Fruit fly (Drosophila melanogaster): ENCODE measurements around the gene CG13728.

CG13728 gene

dm6 chr3L:17420610-17421194 lies 38.2 kb upstream of the CG13728 start (continued):
- TF ChIP-seq Gug (GFP tag; IDR thresholded peaks at IDR 0.05) (no peak), CG7368 (GFP tag; optimal IDR thresholded peaks at IDR 0.05) (peak; percentile 70), Smox (GFP tag; optimal IDR thresholded peaks at IDR 0.05) (peak; percentile 81), Hr4 (GFP tag; optimal IDR thresholded peaks at IDR 0.05) (peak; percentile 57), dac (GFP tag; optimal IDR thresholded peaks at IDR 0.05) (peak; percentile 14), CG8632 (GFP tag; optimal IDR thresholded peaks at IDR 0.05) (peak; percentile 84), CG11902 (GFP tag; optimal IDR thresholded peaks at IDR 0.05) (peak; percentile 71), achi (GFP tag; optimal IDR thresholded peaks at IDR 0.05) (peak; percentile 84), Ets96B (tag; optimal IDR thresholded peaks at IDR 0.05) (peak; percentile 85), topi (GFP tag; optimal IDR thresholded peaks at IDR 0.05) (peak; percentile 88), CG4318 (GFP tag; optimal IDR thresholded peaks at IDR 0.05) (peak; percentile 50), ss (GFP tag; optimal IDR thresholded peaks at IDR 0.05) (peak; percentile 65 to 87), CG11294 (GFP tag; IDR thresholded peaks at IDR 0.05) (no peak), CG3032 (tag; optimal IDR thresholded peaks at IDR 0.05) (peak; percentile 84), Sox14 (GFP tag; optimal IDR thresholded peaks at IDR 0.05) (peak; percentile 86), Hr39 (GFP tag; optimal IDR thresholded peaks at IDR 0.05) (peak; percentile 82), CG10631 (GFP tag; optimal IDR thresholded peaks at IDR 0.05) (peak; percentile 83), CG32006 (GFP tag; optimal IDR thresholded peaks at IDR 0.05) (peak; percentile 68), Hr38 (GFP tag; optimal IDR thresholded peaks at IDR 0.05) (no peak), CG1621 (tag; optimal IDR thresholded peaks at IDR 0.05) (peak; percentile 48), Sox102F (GFP tag; optimal IDR thresholded peaks at IDR 0.05) (peak; percentile 82), CG8319 (GFP tag; optimal IDR thresholded peaks at IDR 0.05) (peak; percentile 75), net (GFP tag; optimal IDR thresholded peaks at IDR 0.05) (peak; percentile 61), CG16779 (tag; optimal IDR thresholded peaks at IDR 0.05) (peak; percentile 42), CG9139 (GFP tag; optimal IDR thresholded peaks at IDR 0.05) (peak; percentile 58), svp (GFP tag) (peak; percentile 93)

DNA sequence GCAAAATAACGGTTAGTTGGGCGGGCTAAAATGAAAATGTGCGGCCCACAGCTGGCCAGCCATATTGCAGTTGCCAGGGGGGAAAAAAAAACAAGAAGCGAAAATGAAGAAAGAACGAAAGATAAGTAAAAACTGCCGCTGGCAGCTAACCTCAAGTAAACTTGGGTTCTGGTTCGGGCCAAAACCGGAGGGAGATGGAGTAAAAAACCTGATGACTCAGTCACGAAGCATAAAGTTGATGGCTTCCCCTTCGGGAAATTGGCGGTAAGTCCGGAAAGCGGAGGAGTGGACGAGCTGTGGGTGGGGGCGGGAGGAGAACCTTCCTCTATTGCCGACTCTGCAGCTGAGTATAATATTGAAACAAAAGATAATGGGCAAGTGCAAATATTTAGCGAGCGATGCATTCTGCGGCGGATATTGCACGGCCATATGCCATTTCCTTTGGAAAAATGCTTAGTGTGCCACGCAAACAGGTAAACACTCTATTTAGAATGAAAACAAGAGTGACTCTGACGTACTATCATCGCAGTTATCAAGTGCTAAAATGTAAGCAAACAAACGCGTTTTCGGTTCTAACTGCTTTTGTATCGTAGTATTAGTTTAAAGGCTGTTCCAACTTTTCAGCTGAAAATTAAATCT lies 36.7 kb upstream of the CG13728 start:
- no peak for TF ChIP-seq Lpt (GFP tag; optimal IDR thresholded peaks at IDR 0.05)
- TF ChIP-seq CG6163 (GFP tag; IDR thresholded peaks at IDR 0.05) = 0 out of 3 replicates have a peak, but pooled peaks have one; percentile 36
- no peak for TF ChIP-seq CG3919 (GFP tag; optimal IDR thresholded peaks at IDR 0.05)
- no peak for TF ChIP-seq dac (GFP tag; optimal IDR thresholded peaks at IDR 0.05)
- TF ChIP-seq fkh (GFP tag; optimal IDR thresholded peaks at IDR 0.05) = peak; percentile 81
- TF ChIP-seq CG31627 (GFP tag; optimal IDR thresholded peaks at IDR 0.05) = no peak
- no peak for TF ChIP-seq vri (GFP tag; optimal IDR thresholded peaks at IDR 0.05)
- TF ChIP-seq achi (GFP tag; optimal IDR thresholded peaks at IDR 0.05) = no peak
- peak; percentile 37 for TF ChIP-seq Eip78C (GFP tag)
- no peak for TF ChIP-seq Sox15 (GFP tag; optimal IDR thresholded peaks at IDR 0.05)
- no peak for TF ChIP-seq net (GFP tag; optimal IDR thresholded peaks at IDR 0.05)
- no peak for TF ChIP-seq Sox102F (GFP tag; optimal IDR thresholded peaks at IDR 0.05)
- 0 out of 3 replicates have a peak, but pooled peaks have one; percentile 7 for TF ChIP-seq eg (GFP tag; IDR thresholded peaks at IDR 0.05)
- TF ChIP-seq OdsH (GFP tag; optimal IDR thresholded peaks at IDR 0.05) = no peak
- TF ChIP-seq pdm3 (GFP tag; optimal IDR thresholded peaks at IDR 0.05) = no peak
- TF ChIP-seq Met (GFP tag; optimal IDR thresholded peaks at IDR 0.05) = no peak
- TF ChIP-seq svp (GFP tag) = no peak
- no peak for TF ChIP-seq Eip75B (GFP tag; optimal IDR thresholded peaks at IDR 0.05)
- no peak for TF ChIP-seq CG3032 (tag; optimal IDR thresholded peaks at IDR 0.05)

Data from whole organism, prepupa.